ENCODE assay signal across 2 worm cellular contexts in genomic region chrIII:3674149-3674548, ce11.
TF ChIP-seq lines count a peak whose summit lies in the region.

No protein-coding gene starts in this region.

TF ChIP-seq in whole organism, L1 larva, 84 proteins besides CTCF, POLR2A, EP300 and RAD21:
- no peak for TF ChIP-seq ceh-88 (GFP tag; IDR thresholded peaks at IDR 0.05; lab: Robert Waterston, UW)
- peak; percentile 60 for TF ChIP-seq dsc-1 (tag; optimal IDR thresholded peaks at IDR 0.05; lab: Kevin White, UChicago)

TF ChIP-seq in whole organism, late embryonic, 69 proteins besides CTCF, POLR2A, EP300 and RAD21:
- no peak for TF ChIP-seq unc-42 (tag; optimal IDR thresholded peaks at IDR 0.05; lab: Kevin White, UChicago)
- TF ChIP-seq ceh-22 (tag; optimal IDR thresholded peaks at IDR 0.05; lab: Kevin White, UChicago) = no peak
- TF ChIP-seq elt-2 (tag; optimal IDR thresholded peaks at IDR 0.05; lab: Kevin White, UChicago) = peak; percentile 89

Comparison
In these comparisons a context has a peak if more than half of its experiments do, and no peak if none do; other contexts are left out.
1. Of the 10 proteins assayed by ChIP-seq in both whole organism, L1 larva and whole organism, late embryonic: peak only in whole organism, L1 larva: none; only in whole organism, late embryonic: elt-2; in both: none; in neither: 9.